Worm (Caenorhabditis elegans) whole organism, young adult: ENCODE measurements around the gene E04D5.5.
"Not testable (repeated sequence)": the region's sequence is repeated elsewhere in the genome, so short reads cannot be mapped to it uniquely, and the experiment has no call there.

ENCODE experiments used
- B0336.3 ChIP-seq: fragments of 200-800 bp; sonication (Bioruptor generic); IDR thresholded peaks from 2 replicates; pipeline ENCODE4 v1.3.6; 2022; ENCODE audit warnings: missing genetic modification characterization, missing compliant biosample characterization
- C06A6.2 ChIP-seq: fragments of 200-800 bp; sonication (Bioruptor generic); conservative IDR thresholded peaks from 2 replicates; pipeline ENCODE4 v1.3.6; 2022; ENCODE audit warnings: missing genetic modification characterization, missing compliant biosample characterization
- F22D6.2 ChIP-seq: sonication (generic microtip); optimal IDR thresholded peaks from 2 replicates; lab custom pipeline; 2016; ENCODE audit warnings: mild to moderate bottlenecking, missing genetic modification characterization, missing compliant biosample characterization
- F33H1.4 ChIP-seq: fragments of 200-800 bp; sonication (Bioruptor generic); IDR thresholded peaks from 2 replicates; pipeline ENCODE4 v1.3.6; 2022; ENCODE audit warnings: missing genetic modification reagents, missing genetic modification characterization, missing compliant biosample characterization
- F39B2.1 ChIP-seq: fragments of 200-800 bp; sonication (Bioruptor generic); IDR thresholded peaks from 2 replicates; pipeline ENCODE4 v1.3.6; 2022; ENCODE audit warnings: missing genetic modification reagents, missing genetic modification characterization, missing compliant biosample characterization
- F52B5.7 ChIP-seq: sonication (generic microtip); optimal IDR thresholded peaks from 2 replicates; lab custom pipeline; 2016; ENCODE audit warnings: mild to moderate bottlenecking, missing genetic modification characterization, missing compliant biosample characterization
- K11D2.4 ChIP-seq: fragments of 200-800 bp; sonication (Bioruptor generic); IDR thresholded peaks from 2 replicates; pipeline ENCODE4 v1.3.6; 2022; ENCODE audit warnings: missing genetic modification reagents, missing genetic modification characterization, missing compliant biosample characterization
- K12H6.12 ChIP-seq: fragments of 200-800 bp; sonication (Bioruptor generic); optimal IDR thresholded peaks from 2 replicates; lab custom pipeline; 2018; ENCODE audit warnings: mild to moderate bottlenecking, missing genetic modification characterization, missing compliant biosample characterization
- Y53F4B.3 ChIP-seq: fragments of 200-800 bp; sonication (Bioruptor generic); IDR thresholded peaks from 2 replicates; pipeline ENCODE4 v1.3.6; 2022; ENCODE audit warnings: missing genetic modification reagents, missing genetic modification characterization, missing compliant biosample characterization
- Y53G8AR.9 ChIP-seq: fragments of 200-800 bp; sonication (Bioruptor generic); conservative IDR thresholded peaks from 2 replicates; pipeline ENCODE4 v1.3.6; 2022; ENCODE audit warnings: missing genetic modification reagents, missing genetic modification characterization, missing compliant biosample characterization
- Y56A3A.18 ChIP-seq: fragments of 200-800 bp; sonication (Bioruptor generic); IDR thresholded peaks from 2 replicates; pipeline ENCODE4 v1.3.6; 2022; ENCODE audit warnings: missing genetic modification reagents, missing genetic modification characterization, missing compliant biosample characterization
- Y79H2A.3 ChIP-seq: fragments of 200-800 bp; sonication (Bioruptor generic); conservative IDR thresholded peaks from 2 replicates; pipeline ENCODE4 v1.3.6; 2022; ENCODE audit warnings: missing genetic modification reagents, missing genetic modification characterization, missing compliant biosample characterization
- aptf-2 ChIP-seq: fragments of 200-800 bp; sonication (Bioruptor generic); conservative IDR thresholded peaks from 2 replicates; pipeline ENCODE4 v1.3.6; 2022; ENCODE audit warnings: missing genetic modification reagents, missing genetic modification characterization, missing compliant biosample characterization
- aptf-3 ChIP-seq: fragments of 200-800 bp; sonication (Bioruptor generic); IDR thresholded peaks from 2 replicates; pipeline ENCODE4 v1.3.6; 2022; ENCODE audit warnings: missing genetic modification characterization, missing compliant biosample characterization
- attf-3 ChIP-seq: fragments of 200-800 bp; sonication (Bioruptor generic); conservative IDR thresholded peaks from 2 replicates; pipeline ENCODE4 v1.3.6; 2022; ENCODE audit warnings: missing genetic modification reagents, missing genetic modification characterization, missing compliant biosample characterization
- attf-5 ChIP-seq: fragments of 200-800 bp; sonication (Bioruptor generic); optimal IDR thresholded peaks from 2 replicates; lab custom pipeline; 2018; ENCODE audit warnings: mild to moderate bottlenecking, missing genetic modification characterization, missing compliant biosample characterization
- bed-1 ChIP-seq: fragments of 200-800 bp; sonication (Bioruptor generic); IDR thresholded peaks from 2 replicates; pipeline ENCODE4 v1.3.6; 2022; ENCODE audit warnings: missing genetic modification reagents, missing genetic modification characterization, missing compliant biosample characterization
- cebp-2 ChIP-seq: fragments of 200-800 bp; sonication (Bioruptor generic); IDR thresholded peaks from 2 replicates; pipeline ENCODE4 v1.3.6; 2022; ENCODE audit warnings: missing genetic modification characterization, missing compliant biosample characterization
- ceh-100 ChIP-seq: fragments of 200-800 bp; sonication (Bioruptor generic); IDR thresholded peaks from 2 replicates; pipeline ENCODE4 v1.3.6; 2022; ENCODE audit warnings: missing genetic modification reagents, missing genetic modification characterization, missing compliant biosample characterization
- ceh-40 ChIP-seq: fragments of 200-800 bp; sonication (Bioruptor generic); IDR thresholded peaks from 2 replicates; pipeline ENCODE4 v1.3.6; 2022; ENCODE audit warnings: missing genetic modification characterization, missing compliant biosample characterization
- chd-7 ChIP-seq: sonication (generic microtip); optimal IDR thresholded peaks from 2 replicates; lab custom pipeline; 2016; ENCODE audit warnings: mild to moderate bottlenecking, missing genetic modification characterization, moderate library complexity, missing compliant biosample characterization
- die-1 ChIP-seq: sonication (generic microtip); optimal IDR thresholded peaks from 2 replicates; lab custom pipeline; 2016; ENCODE audit warnings: missing genotype, mild to moderate bottlenecking, missing genetic modification characterization, missing compliant biosample characterization
- efl-1 ChIP-seq: fragments of 150-350 bp; optimal IDR thresholded peaks from 2 replicates; lab custom pipeline; 2014; ENCODE audit warnings: missing biosample characterization, missing genetic modification reagents, missing genetic modification characterization
- him-1 ChIP-seq: sonication (generic microtip); optimal IDR thresholded peaks from 2 replicates; lab custom pipeline; 2016; ENCODE audit warnings: missing genotype, missing genetic modification reagents, missing genetic modification characterization, missing compliant biosample characterization
- hrde-1 ChIP-seq: sonication (generic microtip); optimal IDR thresholded peaks from 2 replicates; lab custom pipeline; 2016; ENCODE audit warnings: missing genetic modification characterization, mild to moderate bottlenecking, missing compliant biosample characterization, moderate library complexity, missing genotype, missing genetic modification reagents, borderline replicate concordance
- hsf-1 ChIP-seq: fragments of 200-800 bp; sonication (Bioruptor generic); IDR thresholded peaks from 2 replicates; pipeline ENCODE4 v1.3.6; 2022; ENCODE audit warnings: missing genetic modification reagents, missing genetic modification characterization, missing compliant biosample characterization
- lag-1 ChIP-seq: fragments of 200-800 bp; sonication (Bioruptor generic); IDR thresholded peaks from 2 replicates; pipeline ENCODE4 v1.3.6; 2022; ENCODE audit warnings: missing genetic modification reagents, missing genetic modification characterization, missing compliant biosample characterization
- let-526 ChIP-seq: fragments of 200-800 bp; sonication (Bioruptor generic); IDR thresholded peaks from 2 replicates; pipeline ENCODE4 v1.3.6; 2022; ENCODE audit warnings: missing genetic modification reagents, missing genetic modification characterization, missing compliant biosample characterization
- lin-35 ChIP-seq, 3 experiments: fragments of 150-350 bp in 2 of 3; sonication (generic microtip) in 1 of 3; optimal IDR thresholded peaks; 2 replicates each; lab custom pipeline; 2014 to 2018; ENCODE audit warnings: missing biosample characterization in 3 of 3, missing genetic modification characterization in 3 of 3, missing genetic modification reagents in 3 of 3
- lsy-27 ChIP-seq: sonication (generic microtip); optimal IDR thresholded peaks from 2 replicates; lab custom pipeline; 2017; ENCODE audit warnings: missing genetic modification characterization, mild to moderate bottlenecking, missing compliant biosample characterization, antibody characterized with exemption, missing genotype, borderline replicate concordance; ENCODE audit not compliant: insufficient read depth
- madf-3 ChIP-seq: fragments of 200-800 bp; sonication (Bioruptor generic); IDR thresholded peaks from 2 replicates; pipeline ENCODE4 v1.3.6; 2022; ENCODE audit warnings: missing genetic modification reagents, missing genetic modification characterization, missing compliant biosample characterization
- nfya-2 ChIP-seq: fragments of 200-800 bp; sonication (Bioruptor generic); IDR thresholded peaks from 2 replicates; pipeline ENCODE4 v1.3.6; 2022; ENCODE audit warnings: missing genetic modification reagents, missing genetic modification characterization, missing compliant biosample characterization
- sdz-38 ChIP-seq: sonication (generic microtip); optimal IDR thresholded peaks from 2 replicates; lab custom pipeline; 2016; ENCODE audit warnings: missing genotype, missing genetic modification characterization, missing compliant biosample characterization
- unc-130 ChIP-seq: sonication (generic microtip); optimal IDR thresholded peaks from 2 replicates; lab custom pipeline; 2016; ENCODE audit warnings: missing genetic modification reagents, missing genetic modification characterization, missing compliant biosample characterization
- ztf-3 ChIP-seq: fragments of 200-800 bp; sonication (Bioruptor generic); optimal IDR thresholded peaks from 2 replicates; lab custom pipeline; 2018; ENCODE audit warnings: mild to moderate bottlenecking, missing genetic modification characterization, missing compliant biosample characterization

Gene E04D5.5

DNA sequence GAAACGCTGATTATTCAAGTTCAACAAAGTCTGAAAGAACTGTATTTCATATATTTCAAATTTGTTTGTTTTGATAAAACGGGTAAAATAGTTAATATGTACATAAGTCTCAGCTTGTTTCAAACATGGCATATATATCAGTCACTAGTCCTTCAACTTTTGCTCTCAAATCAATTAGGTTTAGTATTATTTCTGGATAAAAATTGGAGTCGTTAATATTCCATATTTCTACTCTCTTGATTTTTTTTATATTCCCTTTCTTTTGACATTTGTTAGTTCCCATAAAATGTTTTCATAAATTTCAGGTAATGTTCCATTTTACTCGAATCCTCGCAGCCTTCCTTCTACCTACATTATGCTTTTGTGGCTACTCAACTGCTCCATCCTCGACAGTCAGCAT is 24.7 kb downstream of the E04D5.5 start, which contains the start of gene cut-4:
Gene cut-4, plus strand, starts transcription at position 301 of the 400 bp plus-strand sequence.
- TF ChIP-seq aptf-3, result no peak
- no peak for TF ChIP-seq hrde-1
- no peak for TF ChIP-seq F22D6.2 (tag; lab: Kevin White, UChicago)
- TF ChIP-seq him-1 (tag; lab: Kevin White, UChicago), result no peak
- TF ChIP-seq, all 124 proteins: peak for 0

DNA sequence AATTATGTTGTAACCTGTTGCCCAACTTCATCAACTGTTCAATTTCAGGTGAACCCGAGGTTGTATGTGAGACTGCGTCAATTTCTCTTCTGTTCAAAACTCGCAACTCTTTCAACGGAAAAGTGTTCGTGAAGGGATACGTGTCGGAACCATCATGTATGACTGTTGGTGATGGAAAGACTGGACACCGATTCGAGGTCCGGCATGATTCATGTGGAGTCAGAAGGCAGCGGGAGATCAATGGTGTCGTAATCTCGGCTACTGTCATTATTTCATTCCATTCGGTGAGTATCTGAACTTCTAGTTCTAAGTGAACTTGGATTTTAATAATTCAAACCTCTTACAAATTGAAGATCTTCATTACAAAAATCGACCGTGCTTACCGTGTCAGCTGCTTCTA is 26.8 kb downstream of the E04D5.5 start:
- TF ChIP-seq ceh-100 (GFP tag; lab: Robert Waterston, UW), result no peak
- no peak for TF ChIP-seq bed-1
- no peak for TF ChIP-seq B0336.3 (GFP tag; lab: Robert Waterston, UW)
- TF ChIP-seq ztf-3 (GFP tag; lab: Kevin White, UChicago), result no peak
- no peak for TF ChIP-seq lag-1 (GFP tag; lab: Robert Waterston, UW)
- TF ChIP-seq C06A6.2, result no peak
- TF ChIP-seq him-1 (tag; lab: Kevin White, UChicago), result no peak
- TF ChIP-seq Y53G8AR.9, result no peak
- TF ChIP-seq ceh-40, result no peak
- no peak for TF ChIP-seq Y79H2A.3 (GFP tag; lab: Robert Waterston, UW)
- no peak for TF ChIP-seq attf-3 (GFP tag; lab: Robert Waterston, UW)
- TF ChIP-seq chd-7 (tag; lab: Kevin White, UChicago), result no peak
- no peak for TF ChIP-seq sdz-38 (tag; lab: Kevin White, UChicago)
- TF ChIP-seq efl-1 (GFP tag; lab: Kevin White, UChicago), result no peak
- no peak for TF ChIP-seq nfya-2
- TF ChIP-seq Y56A3A.18, result no peak
- TF ChIP-seq, all 124 proteins: peak for 0

DNA sequence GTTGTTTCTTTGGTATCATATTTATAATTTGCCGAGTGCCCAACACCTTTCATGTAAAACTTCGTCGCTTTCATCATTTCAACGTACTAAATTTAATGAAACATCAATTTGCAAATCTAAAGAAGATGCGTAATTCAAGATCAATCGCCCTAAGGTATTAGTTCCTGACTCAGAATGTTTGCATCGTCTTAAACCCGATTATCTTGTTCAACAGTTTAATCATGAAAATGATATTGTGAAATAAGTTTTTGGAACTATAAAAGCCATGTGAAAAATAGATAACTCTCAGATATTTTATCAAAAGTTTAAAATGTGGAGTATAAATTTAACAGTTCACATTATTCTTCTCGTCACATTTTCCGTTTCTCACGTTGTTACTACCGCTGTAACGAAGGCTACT is 28.9 kb downstream of the E04D5.5 start, which contains the start of gene E04D5.4:
Gene E04D5.4, plus strand, starts transcription at position 301 of the 400 bp plus-strand sequence.
- TF ChIP-seq cebp-2 (GFP tag; lab: Robert Waterston, UW) (no peak), lin-35 (GFP tag; optimal IDR thresholded peaks at IDR 0.05; lab: Kevin White, UChicago) (no peak), F52B5.7 (no peak), Y53F4B.3 (GFP tag; lab: Robert Waterston, UW) (no peak), madf-3 (GFP tag; lab: Robert Waterston, UW) (no peak), lag-1 (GFP tag; lab: Robert Waterston, UW) (no peak), die-1 (tag; lab: Kevin White, UChicago) (no peak), K12H6.12 (tag; lab: Kevin White, UChicago) (no peak), hsf-1 (GFP tag; lab: Robert Waterston, UW) (no peak), let-526 (GFP tag; lab: Robert Waterston, UW) (no peak), Y56A3A.18 (no peak), aptf-2 (GFP tag; lab: Robert Waterston, UW) (no peak), unc-130 (GFP tag; lab: Kevin White, UChicago) (no peak), F22D6.2 (tag; lab: Kevin White, UChicago) (no peak), F33H1.4 (GFP tag; lab: Robert Waterston, UW) (no peak), lsy-27 (no peak)

DNA sequence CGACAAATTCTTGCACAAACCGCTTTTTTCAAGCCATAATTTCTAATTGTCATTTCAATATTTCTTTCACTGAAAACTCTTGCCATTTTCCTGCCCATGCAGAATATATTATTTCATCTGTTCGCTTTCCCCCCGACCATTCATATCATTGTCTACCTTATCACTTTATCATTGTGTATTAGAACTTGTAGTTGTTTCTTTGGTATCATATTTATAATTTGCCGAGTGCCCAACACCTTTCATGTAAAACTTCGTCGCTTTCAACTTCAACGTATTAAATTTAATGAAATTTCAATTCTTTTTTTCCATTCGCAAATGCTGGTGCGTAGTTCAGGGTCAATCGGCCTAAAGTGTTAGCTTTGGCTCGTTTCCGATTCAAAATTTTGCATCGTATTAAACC is 31.8 kb downstream of the E04D5.5 start, which contains the start of gene ZK673.1:
Gene ZK673.1, plus strand, starts transcription at position 301 of the 400 bp plus-strand sequence.
- not testable (repeated sequence) for TF ChIP-seq K11D2.4 (GFP tag; lab: Robert Waterston, UW); F39B2.1; attf-5 (GFP tag; lab: Kevin White, UChicago)
